Worm (Caenorhabditis elegans) whole organism, mixed stage, embryonic: ENCODE data around the gene msh-5.

Experiments
- flh-1 ChIP-seq: fragments of 200-800 bp; sonication (Bioruptor generic); optimal IDR thresholded peaks from 2 replicates; lab custom pipeline; 2018; ENCODE audit warnings: mild to moderate bottlenecking, missing genetic modification characterization, moderate library complexity, missing compliant biosample characterization
- lsy-2 ChIP-seq: fragments of 150-350 bp; optimal IDR thresholded peaks from 2 replicates; lab custom pipeline; 2014; ENCODE audit warnings: missing biosample characterization, missing genetic modification characterization
- mls-2 ChIP-seq: sonication (generic microtip); optimal IDR thresholded peaks from 2 replicates; lab custom pipeline; 2016; ENCODE audit warnings: mild to moderate bottlenecking, missing genetic modification characterization, moderate library complexity, missing compliant biosample characterization
- nhr-12 ChIP-seq: fragments of 150-350 bp; optimal IDR thresholded peaks from 2 replicates; lab custom pipeline; 2014; ENCODE audit warnings: missing biosample characterization, missing genetic modification characterization
- nhr-28 ChIP-seq: fragments of 150-350 bp; optimal IDR thresholded peaks from 2 replicates; lab custom pipeline; 2014; ENCODE audit warnings: missing biosample characterization, missing genetic modification characterization
- nhr-76 ChIP-seq: sonication (generic microtip); optimal IDR thresholded peaks from 2 replicates; lab custom pipeline; 2017; ENCODE audit warnings: missing biosample characterization, missing genetic modification characterization
- unc-39 ChIP-seq: fragments of 150-350 bp; optimal IDR thresholded peaks from 2 replicates; lab custom pipeline; 2014; ENCODE audit warnings: missing biosample characterization, missing genetic modification characterization
- unc-62 ChIP-seq: fragments of 150-350 bp; optimal IDR thresholded peaks from 2 replicates; lab custom pipeline; 2014; ENCODE audit warnings: missing biosample characterization, missing genetic modification reagents, missing genetic modification characterization
- ztf-11 ChIP-seq: fragments of 150-350 bp; optimal IDR thresholded peaks from 2 replicates; lab custom pipeline; 2014; ENCODE audit warnings: missing biosample characterization, missing genetic modification characterization

DNA sequence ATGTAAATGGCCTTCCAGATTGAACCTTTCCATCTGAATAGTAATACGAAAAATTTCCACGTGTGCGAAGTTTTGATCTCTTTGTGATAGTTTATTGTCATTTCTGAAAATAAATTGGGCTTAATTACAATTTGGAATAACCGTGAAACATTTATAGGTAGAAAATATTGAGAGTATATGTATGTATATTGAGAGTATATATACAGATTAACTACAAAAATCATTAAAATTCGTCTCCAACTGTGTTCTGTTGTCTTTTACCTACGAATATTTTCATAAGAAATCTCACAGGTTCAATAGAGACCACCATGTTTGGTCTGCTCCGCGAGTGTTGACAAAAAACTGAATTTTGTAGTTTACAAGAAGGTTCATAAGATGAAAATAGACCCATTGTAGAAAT lies 42.1 kb upstream of the msh-5 start, which contains the start of gene best-2:
- no peak for TF ChIP-seq mls-2
- TF ChIP-seq lsy-2 = no peak
- no peak for TF ChIP-seq unc-39 (tag; lab: Kevin White, UChicago)
- no peak for TF ChIP-seq nhr-12 (tag; lab: Kevin White, UChicago)
- no peak for TF ChIP-seq ztf-11 (tag; lab: Kevin White, UChicago)
- no peak for TF ChIP-seq nhr-76
- no peak for TF ChIP-seq unc-62 (GFP tag; lab: Kevin White, UChicago)
- TF ChIP-seq flh-1 (GFP tag; lab: Kevin White, UChicago) = no peak
- no peak for TF ChIP-seq nhr-28
